Worm (Caenorhabditis elegans) whole organism, late embryonic: ENCODE results near the gene bcs-1.

ENCODE experiments used
- C38D4.7 ChIP-seq: fragments of 200-800 bp; sonication (Bioruptor generic); optimal IDR thresholded peaks from 2 replicates; lab custom pipeline; 2018; ENCODE audit warnings: mild to moderate bottlenecking, missing genetic modification characterization, moderate library complexity, missing compliant biosample characterization
- ama-1 ChIP-seq: fragments of 150-350 bp; optimal IDR thresholded peaks from 2 replicates; lab custom pipeline; 2014
- ceh-31 ChIP-seq: sonication (generic microtip); optimal IDR thresholded peaks from 2 replicates; lab custom pipeline; 2016; ENCODE audit warnings: missing genetic modification characterization, missing compliant biosample characterization
- dmd-4 ChIP-seq: sonication (generic microtip); optimal IDR thresholded peaks from 2 replicates; lab custom pipeline; 2016; ENCODE audit warnings: borderline replicate concordance, missing genetic modification characterization, missing compliant biosample characterization
- elt-2 ChIP-seq: sonication (generic microtip); optimal IDR thresholded peaks from 2 replicates; lab custom pipeline; 2016; ENCODE audit warnings: missing genetic modification reagents, missing genetic modification characterization, missing compliant biosample characterization
- hlh-30 ChIP-seq: sonication (generic microtip); optimal IDR thresholded peaks from 2 replicates; lab custom pipeline; 2017; ENCODE audit warnings: antibody characterized with exemption, missing genetic modification characterization, missing compliant biosample characterization; ENCODE audit not compliant: insufficient read depth
- hlh-6 ChIP-seq: sonication (generic microtip); optimal IDR thresholded peaks from 2 replicates; lab custom pipeline; 2016; ENCODE audit warnings: missing genotype, missing genetic modification characterization, missing compliant biosample characterization
- nhr-232 ChIP-seq: sonication (generic microtip); optimal IDR thresholded peaks from 2 replicates; lab custom pipeline; 2016; ENCODE audit warnings: missing genetic modification characterization, missing compliant biosample characterization
- pag-3 ChIP-seq: sonication (generic microtip); optimal IDR thresholded peaks from 2 replicates; lab custom pipeline; 2016; ENCODE audit warnings: missing compliant biosample characterization, missing genetic modification characterization, borderline replicate concordance
- pax-1 ChIP-seq: fragments of 150-350 bp; optimal IDR thresholded peaks from 2 replicates; lab custom pipeline; 2014; ENCODE audit warnings: missing biosample characterization, missing genetic modification characterization
- unc-55 ChIP-seq: sonication (generic microtip); optimal IDR thresholded peaks from 2 replicates; lab custom pipeline; 2017; ENCODE audit warnings: missing biosample characterization, missing genetic modification reagents, missing genetic modification characterization
- zip-5 ChIP-seq: sonication (generic microtip); optimal IDR thresholded peaks from 2 replicates; lab custom pipeline; 2016; ENCODE audit warnings: missing genetic modification characterization, missing compliant biosample characterization

DNA sequence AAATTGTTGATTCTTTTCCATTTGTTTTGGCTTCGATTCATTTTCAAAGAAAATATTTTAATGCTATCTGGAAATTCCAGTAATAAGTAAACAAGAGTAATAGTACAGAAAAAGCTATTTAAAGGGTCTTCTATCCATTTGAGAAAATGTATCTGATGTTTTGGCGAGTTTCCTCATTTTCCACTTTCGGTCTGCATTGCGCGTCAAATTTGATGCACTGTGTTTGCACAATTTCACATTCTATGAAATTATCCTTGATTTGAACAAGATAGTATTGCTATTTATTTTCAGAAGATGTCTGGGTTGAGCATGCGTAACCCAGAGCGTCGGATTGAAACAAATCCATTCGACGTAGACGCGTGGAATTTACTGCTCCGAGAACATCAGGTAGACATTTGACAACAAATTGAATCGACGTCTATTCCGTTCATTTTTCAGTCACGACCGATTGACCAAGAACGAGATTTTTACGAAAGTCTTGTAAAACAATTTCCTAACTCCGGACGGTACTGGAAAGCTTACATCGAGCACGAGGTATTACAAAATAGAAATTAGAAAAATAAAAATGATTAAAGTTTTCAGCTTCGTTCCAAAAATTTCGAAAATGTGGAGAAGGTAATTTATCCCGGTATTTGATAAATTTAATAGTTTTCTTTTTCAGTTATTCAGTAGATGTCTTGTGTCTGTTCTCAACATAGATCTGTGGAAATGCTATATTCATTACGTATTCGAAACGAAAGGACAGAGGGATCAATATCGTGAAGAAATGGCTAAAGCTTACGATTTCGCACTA is 32.9 kb downstream of the bcs-1 start, which contains the start of gene suf-1:
- no peak for TF ChIP-seq zip-5 (tag; lab: Kevin White, UChicago)
- TF ChIP-seq dmd-4 (tag; lab: Kevin White, UChicago) = no peak
- no peak for TF ChIP-seq hlh-6
- no peak for TF ChIP-seq nhr-232 (tag; lab: Kevin White, UChicago)
- TF ChIP-seq pag-3 (tag; lab: Kevin White, UChicago) = no peak
- TF ChIP-seq unc-55 (GFP tag; lab: Kevin White, UChicago) = no peak
- no peak for TF ChIP-seq hlh-30
- TF ChIP-seq ama-1 = peak; percentile 65
- TF ChIP-seq elt-2 (tag; lab: Kevin White, UChicago) = no peak
- TF ChIP-seq pax-1 (tag; lab: Kevin White, UChicago) = no peak
- TF ChIP-seq C38D4.7 (GFP tag; lab: Kevin White, UChicago) = no peak
- no peak for TF ChIP-seq ceh-31 (tag; lab: Kevin White, UChicago)
